Fruit fly (Drosophila melanogaster): ENCODE data around the gene BORCS6.
A peak's percentile ranks its signal among the peaks of the same experiment; 100 is the strongest.

The BORCS6 gene

DNA sequence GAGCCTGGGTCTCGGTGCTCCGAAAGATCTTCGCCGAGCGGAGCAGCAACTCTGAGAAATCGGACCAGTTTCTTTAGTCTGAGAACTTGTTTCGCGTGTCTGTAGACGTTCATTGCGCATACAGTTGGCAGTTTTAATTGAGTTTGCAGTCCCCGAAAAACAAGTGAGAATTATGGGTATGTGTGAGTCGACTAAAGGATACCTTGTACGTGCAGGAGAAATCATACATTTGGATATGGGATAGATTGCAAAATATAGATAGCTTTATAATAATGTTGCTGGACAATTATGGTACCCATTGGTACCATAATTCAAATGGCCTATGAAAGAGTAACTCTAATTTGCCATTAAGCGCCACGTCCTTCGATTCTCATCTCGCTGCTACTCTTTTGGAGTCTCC is 11.8 kb downstream of the BORCS6 start:
- TF ChIP-seq CG6163 (GFP tag; IDR thresholded peaks at IDR 0.05), result peak; percentile 8; the same call in 1 of the 3 replicates
- TF ChIP-seq eg (GFP tag; IDR thresholded peaks at IDR 0.05), result no peak

- TF ChIP-seq eg (GFP tag; IDR thresholded peaks at IDR 0.05) (peak; percentile 91), CG1621 (tag; optimal IDR thresholded peaks at IDR 0.05) (peak; percentile 96), Hr4 (GFP tag; optimal IDR thresholded peaks at IDR 0.05) (peak; percentile 72), Eip75B (GFP tag; optimal IDR thresholded peaks at IDR 0.05) (peak; percentile 94), salr (GFP tag; optimal IDR thresholded peaks at IDR 0.05) (peak; percentile 58 to 96), CG34406 (GFP tag; optimal IDR thresholded peaks at IDR 0.05) (peak; percentile 90), acj6 (GFP tag; optimal IDR thresholded peaks at IDR 0.05) (peak; percentile 92), CG8632 (GFP tag; optimal IDR thresholded peaks at IDR 0.05) (peak; percentile 93), CG4318 (GFP tag; optimal IDR thresholded peaks at IDR 0.05) (peak; percentile 46), Hr38 (GFP tag; optimal IDR thresholded peaks at IDR 0.05) (no peak), ss (GFP tag; optimal IDR thresholded peaks at IDR 0.05) (peak; percentile 92 to 97), CG10669 (GFP tag; optimal IDR thresholded peaks at IDR 0.05) (peak; percentile 96), Blimp-1 (GFP tag; optimal IDR thresholded peaks at IDR 0.05) (peak; percentile 71), Ets96B (tag; optimal IDR thresholded peaks at IDR 0.05) (peak; percentile 93), dac (GFP tag; optimal IDR thresholded peaks at IDR 0.05) (peak; percentile 50), CG16779 (tag; optimal IDR thresholded peaks at IDR 0.05) (peak; percentile 74), Gug (GFP tag; IDR thresholded peaks at IDR 0.05) (peak; percentile 78), Smox (GFP tag; optimal IDR thresholded peaks at IDR 0.05) (peak; percentile 90), achi (GFP tag; optimal IDR thresholded peaks at IDR 0.05) (peak; percentile 89), CG11294 (GFP tag; IDR thresholded peaks at IDR 0.05) (peak; percentile 72), Hr39 (GFP tag; optimal IDR thresholded peaks at IDR 0.05) (peak; percentile 91), CG6854 (GFP tag; optimal IDR thresholded peaks at IDR 0.05) (peak; percentile 85), lz (GFP tag; optimal IDR thresholded peaks at IDR 0.05) (peak; percentile 91), Lpt (GFP tag; optimal IDR thresholded peaks at IDR 0.05) (peak; percentile 49), dsx (GFP tag; optimal IDR thresholded peaks at IDR 0.05; ENCODE audit: poor library complexity, severe bottlenecking) (peak; percentile 95), CG6808 (GFP tag; optimal IDR thresholded peaks at IDR 0.05) (peak; percentile 95), CG9139 (GFP tag; optimal IDR thresholded peaks at IDR 0.05) (peak; percentile 96), fkh (GFP tag; optimal IDR thresholded peaks at IDR 0.05) (no peak), esn (GFP tag; optimal IDR thresholded peaks at IDR 0.05) (peak; percentile 93), Sox14 (GFP tag; optimal IDR thresholded peaks at IDR 0.05) (peak; percentile 91), CG8119 (GFP tag; IDR thresholded peaks at IDR 0.05) (peak; percentile 78; the same call in 2 of the 3 replicates), CG15336 (GFP tag; IDR thresholded peaks at IDR 0.05) (peak; percentile 88), CG32006 (GFP tag; optimal IDR thresholded peaks at IDR 0.05) (peak; percentile 76), CG6792 (GFP tag; optimal IDR thresholded peaks at IDR 0.05) (peak; percentile 94), CG10631 (GFP tag; optimal IDR thresholded peaks at IDR 0.05) (peak; percentile 89), spab (GFP tag; optimal IDR thresholded peaks at IDR 0.05) (peak; percentile 91), cyc (GFP tag; optimal IDR thresholded peaks at IDR 0.05) (peak; percentile 91), OdsH (GFP tag; optimal IDR thresholded peaks at IDR 0.05) (peak; percentile 91), Ets21C (GFP tag; optimal IDR thresholded peaks at IDR 0.05) (peak; percentile 87), fd85E (GFP tag; optimal IDR thresholded peaks at IDR 0.05) (peak; percentile 82), CG11762 (GFP tag; optimal IDR thresholded peaks at IDR 0.05; ENCODE audit: insufficient read depth) (peak; percentile 92), CG7368 (GFP tag; optimal IDR thresholded peaks at IDR 0.05) (peak; percentile 95), pdm3 (GFP tag; optimal IDR thresholded peaks at IDR 0.05) (peak; percentile 93), net (GFP tag; optimal IDR thresholded peaks at IDR 0.05) (peak; percentile 90), vri (GFP tag; optimal IDR thresholded peaks at IDR 0.05) (peak; percentile 89), Eip78C (GFP tag) (peak; percentile 99), Sox102F (GFP tag; optimal IDR thresholded peaks at IDR 0.05) (peak; percentile 90), Eip93F (GFP tag; optimal IDR thresholded peaks at IDR 0.05) (peak; percentile 79), CG11902 (GFP tag; optimal IDR thresholded peaks at IDR 0.05) (peak; percentile 94)
These were observed 12.3 kb downstream of the BORCS6 start for dm6 chr3L:552950-553349.
